Worm (Caenorhabditis elegans) whole organism, L4/young adult: ENCODE measurements around the gene oac-46.

Source experiments
- W03F9.2 ChIP-seq: fragments of 150-350 bp; optimal IDR thresholded peaks from 2 replicates; lab custom pipeline; 2014; ENCODE audit warnings: missing biosample characterization, missing genetic modification characterization
- dao-5 ChIP-seq: sonication (generic microtip); optimal IDR thresholded peaks from 2 replicates; lab custom pipeline; 2016; ENCODE audit warnings: missing genotype, missing genetic modification characterization, moderate library complexity, missing compliant biosample characterization

DNA sequence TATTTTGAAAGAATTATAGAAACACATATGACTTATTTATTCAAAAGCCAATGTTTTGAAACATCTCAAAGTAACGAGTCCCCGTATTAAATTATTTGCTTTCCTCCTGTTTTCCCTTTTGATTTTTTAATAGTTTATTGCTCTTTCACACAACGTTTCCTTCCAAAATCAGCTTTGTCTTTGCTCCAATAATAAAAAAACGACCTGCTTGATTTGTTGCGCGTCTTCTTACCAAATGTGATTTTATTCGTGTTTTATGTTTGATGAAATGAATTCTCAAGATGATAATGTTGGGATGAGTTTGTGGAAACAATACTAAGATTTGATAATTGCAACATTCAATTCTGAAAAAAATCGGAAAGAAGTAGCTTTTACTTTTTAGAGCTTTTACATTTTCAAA, 39.5 kb downstream of the oac-46 start:
- no peak for TF ChIP-seq W03F9.2 (tag; lab: Kevin White, UChicago)
- no peak for TF ChIP-seq dao-5
